Fruit fly (Drosophila melanogaster): ENCODE results near the gene CG5004.

The CG5004 gene

DNA sequence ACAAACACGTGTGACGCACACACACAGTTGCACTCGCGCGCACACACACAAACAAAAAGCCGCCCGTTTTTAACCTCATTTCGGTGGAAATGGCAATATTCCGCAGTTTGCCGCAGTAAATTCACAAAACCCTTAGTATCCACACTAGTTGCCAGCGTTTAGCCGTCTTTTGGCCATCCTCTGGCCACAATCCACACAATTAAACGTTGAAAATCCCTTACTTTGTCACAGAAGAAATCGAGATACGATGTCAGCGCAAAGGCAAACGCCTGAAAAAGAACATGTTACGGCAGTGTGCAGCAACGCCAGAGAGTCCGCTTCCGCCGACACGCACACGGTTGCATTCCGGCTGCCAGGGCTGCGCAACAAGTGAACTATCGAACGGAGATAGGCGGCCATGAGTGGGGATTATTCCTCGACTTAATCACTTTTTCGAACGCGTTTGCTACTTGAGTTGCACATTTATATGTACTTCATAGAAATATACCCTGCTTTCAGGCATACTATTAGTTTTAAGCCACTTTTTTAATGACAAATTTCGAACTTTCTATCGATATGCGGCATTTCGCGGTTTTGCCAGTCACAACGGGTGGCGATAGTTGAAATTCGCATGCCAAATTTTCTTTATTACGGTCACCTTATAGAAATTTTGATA is 40.7 kb downstream of the CG5004 start, which contains the start of gene RpS5a (continued):
- peak; percentile 92 for TF ChIP-seq CG10543 (GFP tag; optimal IDR thresholded peaks at IDR 0.05)

dm6 chrX:17148951-17149449 is 41.6 kb downstream of the CG5004 start, which contains the start of gene Chchd2:
Gene Chchd2, plus strand, starts transcription at chrX:17149001.
- TF ChIP-seq ERR (GFP tag; optimal IDR thresholded peaks at IDR 0.05): peak; percentile 12
- peak; percentile 55; the same call in 2 of the 3 replicates for TF ChIP-seq CG34422 (GFP tag; IDR thresholded peaks at IDR 0.05)
- 0 out of 4 replicates have a peak, but pooled peaks have one; percentile 54 for TF ChIP-seq chinmo (GFP tag; IDR thresholded peaks at IDR 0.05; ENCODE audit: partially characterized antibody)
- TF ChIP-seq insv (GFP tag; optimal IDR thresholded peaks at IDR 0.05): peak; percentile 32 to 90
- peak; percentile 32; the same call in 1 of the 2 replicates for TF ChIP-seq amos (GFP tag; IDR thresholded peaks at IDR 0.05; ENCODE audit: partially characterized antibody)
- peak; percentile 28 for TF ChIP-seq HHEX (GFP tag; optimal IDR thresholded peaks at IDR 0.05)
- peak; percentile 43; the same call in 2 of the 3 replicates for TF ChIP-seq Opbp (GFP tag; IDR thresholded peaks at IDR 0.05; ENCODE audit: partially characterized antibody)
- no peak for TF ChIP-seq Bteb2 (GFP tag; optimal IDR thresholded peaks at IDR 0.05)
- peak; percentile 58 for TF ChIP-seq CG12659 (GFP tag; optimal IDR thresholded peaks at IDR 0.05)
- peak; percentile 29; the same call in 1 of the 2 replicates for TF ChIP-seq Bgb (GFP tag; IDR thresholded peaks at IDR 0.05; ENCODE audit: partially characterized antibody)
- TF ChIP-seq CG1024 (GFP tag; IDR thresholded peaks at IDR 0.05): 0 out of 2 replicates have a peak, but pooled peaks have one; percentile 3
- peak; percentile 26 for TF ChIP-seq Nf-YC (tag; optimal IDR thresholded peaks at IDR 0.05)
- TF ChIP-seq CG42726 (GFP tag; IDR thresholded peaks at IDR 0.05; ENCODE audit: partially characterized antibody): peak; percentile 29; the same call in 1 of the 2 replicates
- TF ChIP-seq CG6791 (GFP tag; IDR thresholded peaks at IDR 0.05; ENCODE audit: partially characterized antibody): peak; percentile 61; the same call in 1 of the 3 replicates
- TF ChIP-seq Hand (GFP tag; optimal IDR thresholded peaks at IDR 0.05): peak; percentile 15
- peak; percentile 22 for TF ChIP-seq CG12299 (tag; optimal IDR thresholded peaks at IDR 0.05)
- peak; percentile 44 for TF ChIP-seq CG13296 (GFP tag; optimal IDR thresholded peaks at IDR 0.05)
- TF ChIP-seq Ets97D (GFP tag; optimal IDR thresholded peaks at IDR 0.05): peak; percentile 33
- TF ChIP-seq Dad (GFP tag; optimal IDR thresholded peaks at IDR 0.05): no peak
- TF ChIP-seq Doc3 (GFP tag; IDR thresholded peaks at IDR 0.05; ENCODE audit: partially characterized antibody): 0 out of 3 replicates have a peak, but pooled peaks have one; percentile 8
- TF ChIP-seq row (GFP tag; IDR thresholded peaks at IDR 0.05): 0 out of 3 replicates have a peak, but pooled peaks have one; percentile 5
- peak; percentile 27 for TF ChIP-seq fd64A (GFP tag; optimal IDR thresholded peaks at IDR 0.05)
- peak; percentile 64 for TF ChIP-seq Fer1 (GFP tag; optimal IDR thresholded peaks at IDR 0.05)
- TF ChIP-seq ci (GFP tag; IDR thresholded peaks at IDR 0.05): 0 out of 3 replicates have a peak, but pooled peaks have one; percentile 41
- TF ChIP-seq dysf (GFP tag; IDR thresholded peaks at IDR 0.05): no peak
- no peak for TF ChIP-seq odd (GFP tag; optimal IDR thresholded peaks at IDR 0.05)
- TF ChIP-seq CG6854 (GFP tag; optimal IDR thresholded peaks at IDR 0.05): peak; percentile 27
- peak in 1 of 2 experiments; percentile 70 for TF ChIP-seq Eip74EF (GFP tag; optimal IDR thresholded peaks at IDR 0.05)
- peak; percentile 89 for TF ChIP-seq MESR4 (GFP tag; optimal IDR thresholded peaks at IDR 0.05)
- TF ChIP-seq tap (tag; optimal IDR thresholded peaks at IDR 0.05): no peak
- TF ChIP-seq pzg (GFP tag; optimal IDR thresholded peaks at IDR 0.05): peak; percentile 44
- TF ChIP-seq sd (tag; optimal IDR thresholded peaks at IDR 0.05): peak; percentile 60
- TF ChIP-seq sens (GFP tag): peak; percentile 11
- no peak for TF ChIP-seq CG9609 (GFP tag; optimal IDR thresholded peaks at IDR 0.05)
- TF ChIP-seq Dref (GFP tag; IDR thresholded peaks at IDR 0.05): peak; percentile 28
- TF ChIP-seq onecut (GFP tag; IDR thresholded peaks at IDR 0.05): peak; percentile 32; the same call in 1 of the 2 replicates
- TF ChIP-seq CG5953 (GFP tag; IDR thresholded peaks at IDR 0.05): no peak
- TF ChIP-seq mirr (GFP tag; optimal IDR thresholded peaks at IDR 0.05): peak; percentile 21
- peak; percentile 48 for TF ChIP-seq CG3281 (GFP tag; optimal IDR thresholded peaks at IDR 0.05)
- TF ChIP-seq sug (tag; optimal IDR thresholded peaks at IDR 0.05): peak; percentile 15
- TF ChIP-seq jing (GFP tag; optimal IDR thresholded peaks at IDR 0.05): no peak
- no peak for TF ChIP-seq gro (GFP tag; optimal IDR thresholded peaks at IDR 0.05)
- no peak for TF ChIP-seq CG9817 (tag; optimal IDR thresholded peaks at IDR 0.05)
- no peak for TF ChIP-seq sisA (GFP tag; IDR thresholded peaks at IDR 0.05)

All from whole organism, embryonic.